Worm (Caenorhabditis elegans) whole organism, L4 larva: Measurements from ENCODE around the gene mlh-1.
A peak's percentile ranks its signal among the peaks of the same experiment; 100 is the strongest.

Experiments used
- D1046.2 ChIP-seq: fragments of 200-800 bp; sonication (Bioruptor generic); IDR thresholded peaks from 2 replicates; pipeline ENCODE4 v1.3.6; 2022; ENCODE audit warnings: missing genetic modification characterization, missing compliant biosample characterization
- F26F4.8 ChIP-seq: fragments of 200-800 bp; sonication (Bioruptor generic); conservative IDR thresholded peaks from 2 replicates; pipeline ENCODE4 v1.3.6; 2022; ENCODE audit warnings: missing genetic modification characterization, missing compliant biosample characterization
- F44E2.7 ChIP-seq: fragments of 200-800 bp; sonication (Bioruptor generic); IDR thresholded peaks from 2 replicates; pipeline ENCODE4 v2.1.2; 2022; ENCODE audit warnings: missing genetic modification characterization, missing compliant biosample characterization
- R02D3.7 ChIP-seq: fragments of 150-350 bp; sonication (generic microtip); optimal IDR thresholded peaks from 3 replicates; lab custom pipeline; 2014; ENCODE audit warnings: missing biosample characterization, missing genetic modification characterization
- Y48G9A.11 ChIP-seq: fragments of 200-800 bp; sonication (Bioruptor generic); IDR thresholded peaks from 2 replicates; pipeline ENCODE4 v1.3.6; 2022; ENCODE audit warnings: missing genetic modification reagents, missing genetic modification characterization, missing compliant biosample characterization
- Y5F2A.4 ChIP-seq: fragments of 200-800 bp; sonication (Bioruptor generic); optimal IDR thresholded peaks from 2 replicates; lab custom pipeline; 2018; ENCODE audit warnings: mild to moderate bottlenecking, missing genetic modification characterization, missing compliant biosample characterization
- Y75B8A.6 ChIP-seq: fragments of 200-800 bp; sonication (Bioruptor generic); IDR thresholded peaks from 2 replicates; pipeline ENCODE4 v1.3.6; 2022; ENCODE audit warnings: missing genetic modification reagents, missing genetic modification characterization, missing compliant biosample characterization
- ZK546.5 ChIP-seq, 2 experiments: sonication (generic microtip); optimal IDR thresholded peaks; 2 replicates each; lab custom pipeline; 2017; ENCODE audit warnings: missing biosample characterization in 2 of 2, missing genetic modification characterization in 2 of 2
- aly-2 ChIP-seq: sonication (generic microtip); optimal IDR thresholded peaks from 2 replicates; lab custom pipeline; 2018; ENCODE audit warnings: missing biosample characterization, missing genetic modification characterization
- attf-4 ChIP-seq: sonication (generic microtip); optimal IDR thresholded peaks from 3 replicates; lab custom pipeline; 2017; ENCODE audit warnings: missing biosample characterization, missing genetic modification characterization
- ceh-20 ChIP-seq: fragments of 200-800 bp; sonication (Bioruptor generic); IDR thresholded peaks from 2 replicates; pipeline ENCODE4 v1.3.6; 2022; ENCODE audit warnings: missing genetic modification reagents, missing genetic modification characterization, missing compliant biosample characterization
- ceh-44 ChIP-seq: fragments of 200-800 bp; sonication (Bioruptor generic); IDR thresholded peaks from 2 replicates; pipeline ENCODE4 v1.3.6; 2022; ENCODE audit warnings: missing genetic modification reagents, missing genetic modification characterization, missing compliant biosample characterization
- ceh-62 ChIP-seq: sonication (generic microtip); optimal IDR thresholded peaks from 2 replicates; lab custom pipeline; 2017; ENCODE audit warnings: missing biosample characterization, missing genetic modification characterization
- daf-8 ChIP-seq: fragments of 200-800 bp; sonication (Bioruptor generic); IDR thresholded peaks from 2 replicates; pipeline ENCODE4 v1.3.6; 2022; ENCODE audit warnings: missing genetic modification characterization, missing compliant biosample characterization
- dmd-9 ChIP-seq: fragments of 200-800 bp; sonication (Bioruptor generic); IDR thresholded peaks from 2 replicates; pipeline ENCODE4 v1.3.6; 2022; ENCODE audit warnings: missing genetic modification reagents, missing genetic modification characterization, missing compliant biosample characterization
- duxl-1 ChIP-seq: sonication (generic microtip); optimal IDR thresholded peaks from 2 replicates; lab custom pipeline; 2016; ENCODE audit warnings: mild to moderate bottlenecking, missing genetic modification characterization, moderate library complexity, missing compliant biosample characterization; ENCODE audit not compliant: poor library complexity
- egl-27 ChIP-seq: sonication (generic microtip); optimal IDR thresholded peaks from 3 replicates; lab custom pipeline; 2017; ENCODE audit warnings: missing biosample characterization, missing genetic modification reagents, missing genetic modification characterization
- hlh-30 ChIP-seq: sonication (generic microtip); optimal IDR thresholded peaks from 2 replicates; lab custom pipeline; 2017; ENCODE audit warnings: antibody characterized with exemption, mild to moderate bottlenecking, missing genetic modification characterization, missing compliant biosample characterization; ENCODE audit not compliant: insufficient read depth
- jun-1 ChIP-seq: fragments of 150-350 bp; optimal IDR thresholded peaks from 2 replicates; lab custom pipeline; 2014; ENCODE audit warnings: missing biosample characterization, missing genetic modification reagents, missing genetic modification characterization
- lim-7 ChIP-seq: fragments of 200-800 bp; sonication (Bioruptor generic); IDR thresholded peaks from 2 replicates; pipeline ENCODE4 v1.3.6; 2022; ENCODE audit warnings: missing genetic modification characterization, missing compliant biosample characterization
- lin-1 ChIP-seq: fragments of 200-800 bp; sonication (Bioruptor generic); IDR thresholded peaks from 2 replicates; pipeline ENCODE4 v1.3.6; 2022; ENCODE audit warnings: missing genetic modification reagents, missing genetic modification characterization, missing compliant biosample characterization
- lin-13 ChIP-seq: fragments of 150-350 bp; optimal IDR thresholded peaks from 2 replicates; lab custom pipeline; 2014; ENCODE audit warnings: missing biosample characterization, missing genetic modification reagents, missing genetic modification characterization
- lin-15B ChIP-seq: fragments of 150-350 bp; sonication (generic microtip); optimal IDR thresholded peaks from 3 replicates; lab custom pipeline; 2014; ENCODE audit warnings: missing biosample characterization, missing genetic modification characterization
- lin-38 ChIP-seq: fragments of 200-800 bp; sonication (Bioruptor generic); IDR thresholded peaks from 2 replicates; pipeline ENCODE4 v1.3.6; 2022; ENCODE audit warnings: missing genetic modification reagents, missing genetic modification characterization, missing compliant biosample characterization
- lir-3 ChIP-seq: sonication (generic microtip); optimal IDR thresholded peaks from 2 replicates; lab custom pipeline; 2016; ENCODE audit warnings: mild to moderate bottlenecking, missing genetic modification characterization, missing compliant biosample characterization
- lsy-2 ChIP-seq, 2 experiments: fragments of 150-350 bp in 1 of 2; sonication (generic microtip) in 1 of 2; optimal IDR thresholded peaks; 2 replicates each; lab custom pipeline; 2014 to 2017; ENCODE audit warnings: missing biosample characterization in 2 of 2, missing genetic modification characterization in 2 of 2
- madf-9 ChIP-seq: fragments of 200-800 bp; sonication (Bioruptor generic); conservative IDR thresholded peaks from 2 replicates; pipeline ENCODE4 v1.3.6; 2022; ENCODE audit warnings: missing genetic modification reagents, missing genetic modification characterization, missing compliant biosample characterization
- mdt-29 ChIP-seq: fragments of 200-800 bp; sonication (Bioruptor generic); IDR thresholded peaks from 2 replicates; pipeline ENCODE4 v1.3.6; 2022; ENCODE audit warnings: missing genetic modification reagents, missing genetic modification characterization, missing compliant biosample characterization
- mxl-3 ChIP-seq: fragments of 200-800 bp; sonication (Bioruptor generic); optimal IDR thresholded peaks from 2 replicates; lab custom pipeline; 2018; ENCODE audit warnings: mild to moderate bottlenecking, missing genetic modification characterization, missing compliant biosample characterization
- nhr-111 ChIP-seq: fragments of 200-800 bp; sonication (Bioruptor generic); optimal IDR thresholded peaks from 2 replicates; lab custom pipeline; 2018; ENCODE audit warnings: mild to moderate bottlenecking, missing genetic modification characterization, missing compliant biosample characterization
- nhr-28 ChIP-seq: fragments of 150-350 bp; optimal IDR thresholded peaks from 2 replicates; lab custom pipeline; 2014; ENCODE audit warnings: missing biosample characterization, missing genetic modification characterization
- nhr-42 ChIP-seq: fragments of 200-800 bp; sonication (Bioruptor generic); IDR thresholded peaks from 2 replicates; pipeline ENCODE4 v1.3.6; 2022; ENCODE audit warnings: missing genetic modification characterization, missing compliant biosample characterization
- nhr-76 ChIP-seq: fragments of 150-350 bp; optimal IDR thresholded peaks from 2 replicates; lab custom pipeline; 2014; ENCODE audit warnings: missing biosample characterization, missing genetic modification characterization
- php-3 ChIP-seq: fragments of 200-800 bp; sonication (Bioruptor generic); IDR thresholded peaks from 2 replicates; pipeline ENCODE4 v1.3.6; 2022; ENCODE audit warnings: missing genetic modification reagents, missing genetic modification characterization, missing compliant biosample characterization
- pqm-1 ChIP-seq: sonication (generic microtip); optimal IDR thresholded peaks from 2 replicates; lab custom pipeline; 2017; ENCODE audit warnings: missing biosample characterization, missing genetic modification characterization
- rbr-2 ChIP-seq: sonication (generic microtip); optimal IDR thresholded peaks from 2 replicates; lab custom pipeline; 2016; ENCODE audit warnings: missing genotype, missing genetic modification characterization, missing compliant biosample characterization
- saeg-2 ChIP-seq: fragments of 200-800 bp; sonication (Bioruptor generic); IDR thresholded peaks from 2 replicates; pipeline ENCODE4 v1.3.6; 2022; ENCODE audit warnings: missing genetic modification reagents, missing genetic modification characterization, missing compliant biosample characterization
- skn-1 ChIP-seq: fragments of 150-350 bp; optimal IDR thresholded peaks from 2 replicates; lab custom pipeline; 2014; ENCODE audit warnings: missing biosample characterization, missing genetic modification characterization
- snpc-1.2 ChIP-seq: fragments of 200-800 bp; sonication (Bioruptor generic); IDR thresholded peaks from 2 replicates; pipeline ENCODE4 v1.3.6; 2022; ENCODE audit warnings: missing genetic modification reagents, missing genetic modification characterization, missing compliant biosample characterization
- spr-1 ChIP-seq: sonication (generic microtip); optimal IDR thresholded peaks from 2 replicates; lab custom pipeline; 2016; ENCODE audit warnings: mild to moderate bottlenecking, missing genetic modification characterization, missing compliant biosample characterization
- tag-97 ChIP-seq: fragments of 200-800 bp; sonication (Bioruptor generic); IDR thresholded peaks from 2 replicates; pipeline ENCODE4 v1.3.6; 2022; ENCODE audit warnings: missing genetic modification characterization, missing compliant biosample characterization
- tra-1 ChIP-seq: fragments of 200-800 bp; sonication (Bioruptor generic); IDR thresholded peaks from 2 replicates; pipeline ENCODE4 v1.3.6; 2022; ENCODE audit warnings: missing genetic modification reagents, missing genetic modification characterization, missing compliant biosample characterization
- unc-39 ChIP-seq: sonication (generic microtip); optimal IDR thresholded peaks from 2 replicates; lab custom pipeline; 2017; ENCODE audit warnings: missing biosample characterization, missing genetic modification characterization
- vab-7 ChIP-seq: fragments of 200-800 bp; sonication (Bioruptor generic); IDR thresholded peaks from 2 replicates; pipeline ENCODE4 v1.3.6; 2022; ENCODE audit warnings: missing genetic modification reagents, missing genetic modification characterization, missing compliant biosample characterization
- zip-2 ChIP-seq: fragments of 150-350 bp; optimal IDR thresholded peaks from 2 replicates; lab custom pipeline; 2014; ENCODE audit warnings: missing biosample characterization, missing genetic modification characterization
- ztf-11 ChIP-seq: fragments of 150-350 bp; optimal IDR thresholded peaks from 2 replicates; lab custom pipeline; 2014; ENCODE audit warnings: missing biosample characterization, missing genetic modification characterization
- ztf-7 ChIP-seq: fragments of 150-350 bp; optimal IDR thresholded peaks from 2 replicates; lab custom pipeline; 2014; ENCODE audit warnings: missing biosample characterization, missing genetic modification characterization

mlh-1 gene

DNA sequence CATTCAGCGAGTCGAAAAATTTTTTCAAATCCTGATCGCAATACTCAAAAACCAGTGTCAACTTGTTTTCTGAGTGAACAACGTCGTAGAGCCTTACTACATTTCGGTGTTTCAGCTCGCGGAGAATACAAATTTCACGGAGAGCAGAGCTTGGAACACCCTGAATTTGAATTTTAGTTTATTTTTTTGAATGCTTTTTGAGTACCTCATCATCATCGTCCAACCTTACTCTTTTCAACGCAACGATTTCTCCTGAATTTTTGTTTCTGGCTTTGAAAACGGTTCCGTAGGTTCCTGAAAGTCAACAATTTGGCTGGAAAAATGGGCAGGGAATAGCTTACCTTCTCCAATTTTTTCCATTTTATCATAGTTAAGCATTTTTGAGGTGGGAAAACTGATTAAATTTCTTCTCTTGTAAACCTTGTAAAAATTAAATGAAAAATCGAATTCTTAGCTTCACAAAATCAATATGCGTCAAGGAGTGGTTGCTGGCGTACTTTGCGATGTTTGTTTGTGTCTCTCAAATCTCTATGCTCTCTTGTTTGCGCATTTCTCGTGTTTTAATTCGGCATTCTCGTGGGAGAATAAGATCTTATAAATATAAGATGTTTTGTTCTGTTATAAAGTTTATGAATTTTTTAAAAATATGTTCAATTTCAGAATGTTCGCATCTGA is 48.3 kb downstream of the mlh-1 start, which contains the start of gene cdk-5 (continued):
- TF ChIP-seq rbr-2, result peak; percentile 83
- no peak for TF ChIP-seq php-3 (GFP tag; lab: Robert Waterston, UW)
- no peak for TF ChIP-seq unc-39
- TF ChIP-seq dmd-9, result no peak
- TF ChIP-seq nhr-42, result no peak
- no peak for TF ChIP-seq ZK546.5 (tag; optimal IDR thresholded peaks at IDR 0.05; lab: Kevin White, UChicago)
- no peak for TF ChIP-seq nhr-111
- TF ChIP-seq ztf-7 (tag; lab: Kevin White, UChicago), result peak; percentile 90
- no peak for TF ChIP-seq skn-1

DNA sequence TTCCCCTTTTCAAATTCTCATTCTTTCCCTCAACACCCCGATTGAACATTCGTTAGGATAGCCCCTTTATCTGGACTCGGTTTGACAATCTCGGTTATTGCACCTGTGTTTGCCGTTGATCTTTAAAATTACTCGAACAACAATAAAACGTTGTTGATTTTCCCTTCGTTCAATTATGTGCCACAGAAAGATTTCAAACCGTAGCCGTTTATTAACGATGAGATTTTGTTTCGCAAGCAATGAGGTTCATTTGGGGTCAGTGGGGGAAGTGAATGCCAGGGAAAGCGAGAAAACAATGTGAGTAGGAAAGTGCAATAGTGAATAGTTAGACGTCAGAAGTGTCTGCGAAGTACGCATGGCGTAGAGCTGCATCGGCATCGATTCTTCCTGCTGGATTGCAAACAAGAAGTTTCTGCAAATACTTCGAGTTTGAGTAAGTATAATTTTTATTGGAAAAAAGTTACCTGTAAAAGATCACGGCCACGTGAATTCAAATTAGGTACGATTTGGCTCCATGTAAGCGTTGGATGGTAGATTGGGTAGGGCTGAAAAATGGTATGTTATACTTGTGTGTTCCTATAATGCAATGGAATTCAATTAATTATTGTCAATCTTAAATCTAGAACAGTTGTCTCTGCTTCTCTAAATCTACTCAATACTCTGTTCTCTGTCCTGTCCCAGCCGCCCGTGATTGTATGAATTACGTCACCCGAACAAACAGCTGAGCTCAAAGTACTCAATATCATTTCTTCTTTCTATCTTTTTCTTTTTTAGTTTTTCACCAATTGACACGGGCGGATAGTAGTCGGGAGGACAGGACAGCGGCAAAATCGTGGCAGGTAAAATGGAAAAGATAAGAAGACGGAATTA is 49.6 kb downstream of the mlh-1 start, which contains the start of gene kel-3:
Gene kel-3, plus strand, starts transcription at position 328 of the 870 bp plus-strand sequence.
- no peak; the same call in none of the 2 replicates for TF ChIP-seq lim-7 (GFP tag; lab: Robert Waterston, UW)
- peak; percentile 11 for TF ChIP-seq lin-15B (tag; lab: Kevin White, UChicago)
- TF ChIP-seq Y48G9A.11 (GFP tag; lab: Robert Waterston, UW), result peak; percentile 85
- TF ChIP-seq saeg-2 (GFP tag; lab: Robert Waterston, UW), result peak; percentile 62; the same call in 1 of the 2 replicates
- TF ChIP-seq mdt-29 (GFP tag; lab: Robert Waterston, UW), result peak; percentile 82
- no peak for TF ChIP-seq ztf-7 (tag; lab: Kevin White, UChicago)
- peak; percentile 70; the same call in 1 of the 2 replicates for TF ChIP-seq Y75B8A.6 (GFP tag; lab: Robert Waterston, UW)
- no peak for TF ChIP-seq ztf-11 (tag; lab: Kevin White, UChicago)
- TF ChIP-seq lin-1 (GFP tag; lab: Robert Waterston, UW), result peak; percentile 81
- no peak for TF ChIP-seq mxl-3
- peak; percentile 70 for TF ChIP-seq tra-1 (GFP tag; lab: Robert Waterston, UW)
- no peak for TF ChIP-seq tag-97
- peak; percentile 76 for TF ChIP-seq hlh-30
- peak; percentile 82 for TF ChIP-seq lin-13 (GFP tag; lab: Kevin White, UChicago)
- peak; percentile 58 for TF ChIP-seq spr-1 (tag; lab: Kevin White, UChicago)
- peak; percentile 34; the same call in 1 of the 2 replicates for TF ChIP-seq daf-8 (GFP tag; lab: Robert Waterston, UW)
- TF ChIP-seq ZK546.5 (tag; optimal IDR thresholded peaks at IDR 0.05; lab: Kevin White, UChicago), result peak in 1 of 2 experiments; percentile 63
- peak; percentile 84 for TF ChIP-seq duxl-1
- peak; percentile 67; the same call in 1 of the 2 replicates for TF ChIP-seq D1046.2 (GFP tag; lab: Robert Waterston, UW)
- TF ChIP-seq snpc-1.2, result peak; percentile 72
- TF ChIP-seq attf-4 (tag; lab: Kevin White, UChicago), result peak; percentile 34
- TF ChIP-seq aly-2 (tag; lab: Kevin White, UChicago), result peak; percentile 95
- peak; percentile 80 for TF ChIP-seq lin-38 (GFP tag; lab: Robert Waterston, UW)
- TF ChIP-seq R02D3.7 (tag; lab: Kevin White, UChicago), result no peak
- TF ChIP-seq F26F4.8 (GFP tag; lab: Robert Waterston, UW), result peak; percentile 12; the same call in 1 of the 2 replicates
- 0 out of 2 replicates have a peak, but pooled peaks have one; percentile 8 for TF ChIP-seq vab-7 (GFP tag; lab: Robert Waterston, UW)
- TF ChIP-seq egl-27 (tag; lab: Kevin White, UChicago), result no peak
- peak; percentile 91 for TF ChIP-seq nhr-28 (tag; lab: Kevin White, UChicago)
- no peak for TF ChIP-seq jun-1 (tag; lab: Kevin White, UChicago)
- peak; percentile 7 for TF ChIP-seq lir-3
- TF ChIP-seq madf-9 (GFP tag; lab: Robert Waterston, UW), result peak; percentile 9
- peak; percentile 63 to 86 for TF ChIP-seq lsy-2 (tag; optimal IDR thresholded peaks at IDR 0.05; lab: Kevin White, UChicago)
- TF ChIP-seq zip-2, result peak; percentile 58
- no peak for TF ChIP-seq ceh-62 (tag; lab: Kevin White, UChicago)
- no peak for TF ChIP-seq nhr-76 (tag; lab: Kevin White, UChicago)
- peak; percentile 6; the same call in 1 of the 2 replicates for TF ChIP-seq ceh-44 (GFP tag; lab: Robert Waterston, UW)
- peak; percentile 19 for TF ChIP-seq ceh-20 (GFP tag; lab: Robert Waterston, UW)
- peak; percentile 93 for TF ChIP-seq pqm-1 (tag; lab: Kevin White, UChicago)
- peak; percentile 78 for TF ChIP-seq Y5F2A.4 (GFP tag; lab: Kevin White, UChicago)
- no peak for TF ChIP-seq F44E2.7 (GFP tag; lab: Robert Waterston, UW)
